Fruit fly (Drosophila melanogaster) whole organism, wandering third instar larva: ENCODE measurements around the gene CG14694.

Source experiments
- Abd-B ChIP-seq: fragments of >200 bp; optimal IDR thresholded peaks from 2 replicates; lab custom pipeline; 2017; ENCODE audit warnings: missing biosample characterization, missing genetic modification characterization
- CG32264 ChIP-seq: fragments of 200-800 bp; sonication (Bioruptor generic); optimal IDR thresholded peaks from 2 replicates; lab custom pipeline; 2016; ENCODE audit warnings: missing biosample characterization, missing genetic modification characterization
- CG9705 ChIP-seq: fragments of 200-800 bp; sonication (Bioruptor generic); optimal IDR thresholded peaks from 2 replicates; lab custom pipeline; 2018; ENCODE audit warnings: missing biosample characterization, mild to moderate bottlenecking, missing genetic modification characterization
- CrebA ChIP-seq: fragments of 200-800 bp; sonication (Bioruptor generic); optimal IDR thresholded peaks from 2 replicates; lab custom pipeline; 2016; ENCODE audit warnings: missing biosample characterization, mild to moderate bottlenecking, missing genetic modification characterization, borderline replicate concordance
- Dfd ChIP-seq: fragments of >200 bp; optimal IDR thresholded peaks from 2 replicates; lab custom pipeline; 2017; ENCODE audit warnings: missing biosample characterization, missing genetic modification characterization
- Dif ChIP-seq: fragments of 200-275, 200-300 bp; sonication (Bioruptor generic); optimal IDR thresholded peaks from 2 replicates; lab custom pipeline; 2018; ENCODE audit warnings: missing biosample characterization, missing genetic modification characterization; ENCODE audit not compliant: partially characterized antibody
- GATAd ChIP-seq: sonication (Bioruptor generic); optimal IDR thresholded peaks from 2 replicates; lab custom pipeline; 2016; ENCODE audit warnings: missing biosample characterization, missing genetic modification characterization
- HLH106 ChIP-seq: fragments of 200-800 bp; optimal IDR thresholded peaks from 3 replicates; lab custom pipeline; 2019; ENCODE audit warnings: missing biosample characterization, mild to moderate bottlenecking, missing genetic modification characterization, moderate library complexity
- Hnf4 ChIP-seq: fragments of 200-800 bp; sonication (Bioruptor generic); optimal IDR thresholded peaks from 2 replicates; lab custom pipeline; 2016; ENCODE audit warnings: missing biosample characterization, mild to moderate bottlenecking, missing genetic modification characterization
- Hr78 ChIP-seq: fragments of >200 bp; optimal IDR thresholded peaks from 2 replicates; lab custom pipeline; 2017; ENCODE audit warnings: missing biosample characterization, missing genetic modification characterization
- Hr83 ChIP-seq: fragments of 200-300 bp; sonication (Bioruptor generic); optimal IDR thresholded peaks from 2 replicates; lab custom pipeline; 2016; ENCODE audit warnings: missing biosample characterization, mild to moderate bottlenecking, missing genetic modification characterization, moderate library complexity; ENCODE audit not compliant: poor library complexity, severe bottlenecking
- Jra ChIP-seq: sonication (Bioruptor generic); optimal IDR thresholded peaks from 2 replicates; lab custom pipeline; 2016; ENCODE audit warnings: missing biosample characterization, missing genetic modification characterization
- Mio ChIP-seq: sonication (Bioruptor generic); optimal IDR thresholded peaks from 2 replicates; lab custom pipeline; 2016; ENCODE audit warnings: missing biosample characterization, missing genetic modification characterization
- Myc ChIP-seq: fragments of >200 bp; optimal IDR thresholded peaks from 2 replicates; lab custom pipeline; 2017
- N ChIP-seq: fragments of >200 bp; optimal IDR thresholded peaks from 2 replicates; lab custom pipeline; 2018; ENCODE audit warnings: missing biosample characterization, missing external identifiers, missing genetic modification characterization
- OdsH ChIP-seq: fragments of 200-800 bp; sonication (Bioruptor generic); optimal IDR thresholded peaks from 2 replicates; lab custom pipeline; 2016; ENCODE audit warnings: missing biosample characterization, mild to moderate bottlenecking, missing genetic modification characterization
- Rel ChIP-seq, 2 experiments: fragments of 200-800 bp; sonication (Bioruptor generic) in 1 of 2; optimal IDR thresholded peaks; 2 replicates in 1 of 2; 3 replicates in 1 of 2; lab custom pipeline; 2016 to 2019; ENCODE audit warnings: mild to moderate bottlenecking in 2 of 2, missing biosample characterization in 2 of 2, missing genetic modification characterization in 2 of 2, moderate library complexity in 1 of 2
- Sp1 ChIP-seq: fragments of 200-800 bp; sonication (Bioruptor generic); optimal IDR thresholded peaks from 3 replicates; lab custom pipeline; 2019; ENCODE audit warnings: missing biosample characterization, mild to moderate bottlenecking, missing genetic modification characterization, moderate library complexity
- Vsx2 ChIP-seq: fragments of 200-300, 225-300 bp; sonication (Bioruptor generic); optimal IDR thresholded peaks from 2 replicates; lab custom pipeline; 2018; ENCODE audit warnings: missing biosample characterization, missing genetic modification characterization; ENCODE audit not compliant: partially characterized antibody
- br ChIP-seq: fragments of 200-800 bp; sonication (Bioruptor generic); optimal IDR thresholded peaks from 2 replicates; lab custom pipeline; 2016; ENCODE audit warnings: missing biosample characterization, missing genetic modification characterization
- brk ChIP-seq: fragments of 200-800 bp; sonication (Bioruptor generic); optimal IDR thresholded peaks from 2 replicates; lab custom pipeline; 2016; ENCODE audit warnings: missing biosample characterization, mild to moderate bottlenecking, missing genetic modification characterization
- dl ChIP-seq, 2 experiments: fragments of 175-275, 200-275 bp in 1 of 2; fragments of 200-275 bp in 1 of 2; sonication (Bioruptor generic); optimal IDR thresholded peaks; lab custom pipeline; 2018; ENCODE audit warnings: mild to moderate bottlenecking in 2 of 2, missing biosample characterization in 2 of 2, missing genetic modification characterization in 2 of 2, moderate library complexity in 2 of 2; ENCODE audit not compliant: partially characterized antibody in 2 of 2, insufficient read depth in 1 of 2
- dmrt93B ChIP-seq: fragments of 200-800 bp; sonication (Bioruptor generic); optimal IDR thresholded peaks from 2 replicates; lab custom pipeline; 2018; ENCODE audit warnings: missing biosample characterization, mild to moderate bottlenecking, missing genetic modification characterization
- dsf ChIP-seq: sonication (Bioruptor generic); optimal IDR thresholded peaks from 2 replicates; lab custom pipeline; 2016; ENCODE audit warnings: missing biosample characterization, missing genetic modification characterization, borderline replicate concordance
- ey ChIP-seq: fragments of 200-800 bp; sonication (Bioruptor generic); optimal IDR thresholded peaks from 2 replicates; lab custom pipeline; 2016; ENCODE audit warnings: missing biosample characterization, missing genetic modification characterization
- foxo ChIP-seq, 2 experiments: fragments of 200-800 bp; sonication (Bioruptor generic); optimal IDR thresholded peaks; 2 replicates in 1 of 2; 3 replicates in 1 of 2; lab custom pipeline; 2016 to 2017; ENCODE audit warnings: missing biosample characterization in 2 of 2, missing genetic modification characterization in 2 of 2
- fru ChIP-seq: fragments of 200-800 bp; sonication (Bioruptor generic); optimal IDR thresholded peaks from 3 replicates; lab custom pipeline; 2016; ENCODE audit warnings: missing biosample characterization, mild to moderate bottlenecking, missing genetic modification characterization
- h ChIP-seq: fragments of 200-800 bp; sonication (Bioruptor generic); optimal IDR thresholded peaks from 3 replicates; lab custom pipeline; 2016; ENCODE audit warnings: missing biosample characterization, mild to moderate bottlenecking, missing genetic modification characterization
- jim ChIP-seq: fragments of 175-275, 200-325 bp; sonication (Bioruptor generic); optimal IDR thresholded peaks from 2 replicates; lab custom pipeline; 2016; ENCODE audit warnings: missing biosample characterization, mild to moderate bottlenecking, missing genetic modification characterization
- lola ChIP-seq: fragments of >200 bp; optimal IDR thresholded peaks from 2 replicates; lab custom pipeline; 2017; ENCODE audit warnings: missing biosample characterization, missing genetic modification characterization
- psq ChIP-seq: fragments of 200-800 bp; sonication (Bioruptor generic); optimal IDR thresholded peaks from 3 replicates; lab custom pipeline; 2017; ENCODE audit warnings: missing biosample characterization, mild to moderate bottlenecking, missing genetic modification characterization, moderate library complexity
- rgr ChIP-seq: fragments of 200-800 bp; sonication (Bioruptor generic); optimal IDR thresholded peaks from 3 replicates; lab custom pipeline; 2016; ENCODE audit warnings: missing biosample characterization, mild to moderate bottlenecking, missing genetic modification characterization
- sage ChIP-seq: fragments of 200-800 bp; sonication (Bioruptor generic); optimal IDR thresholded peaks from 2 replicates; lab custom pipeline; 2016; ENCODE audit warnings: missing biosample characterization, mild to moderate bottlenecking, missing genetic modification characterization
- sv ChIP-seq: fragments of 200-800 bp; sonication (Bioruptor generic); optimal IDR thresholded peaks from 3 replicates; lab custom pipeline; 2016; ENCODE audit warnings: missing biosample characterization, missing genetic modification characterization
- tai ChIP-seq: sonication (Bioruptor generic); optimal IDR thresholded peaks from 2 replicates; lab custom pipeline; 2016; ENCODE audit warnings: missing biosample characterization, missing genetic modification characterization
- woc ChIP-seq: sonication (Bioruptor generic); optimal IDR thresholded peaks from 2 replicates; lab custom pipeline; 2016; ENCODE audit warnings: missing biosample characterization, mild to moderate bottlenecking, missing genetic modification characterization

CG14694 gene

dm6 chr3R:10836924-10837323 is 22.7 kb downstream of the CG14694 start:
- TF ChIP-seq Hnf4 (GFP tag; lab: Kevin White, UChicago), result no peak
- no peak for TF ChIP-seq br (GFP tag; lab: Kevin White, UChicago)
- TF ChIP-seq rgr, result no peak
- TF ChIP-seq Dfd (GFP tag; lab: Kevin White, UChicago), result no peak
- TF ChIP-seq N (GFP tag; lab: Kevin White, UChicago), result no peak
- no peak for TF ChIP-seq foxo (GFP tag; optimal IDR thresholded peaks at IDR 0.05; lab: Kevin White, UChicago)
- no peak for TF ChIP-seq dmrt93B (GFP tag; lab: Kevin White, UChicago)
- TF ChIP-seq h (GFP tag; lab: Kevin White, UChicago), result no peak
- no peak for TF ChIP-seq Mio (GFP tag; lab: Kevin White, UChicago)
- TF ChIP-seq psq, result no peak

dm6 chr3R:10834893-10835292 is 24.7 kb downstream of the CG14694 start:
- TF ChIP-seq brk (GFP tag; lab: Kevin White, UChicago), result peak; percentile 95
- TF ChIP-seq dmrt93B (GFP tag; lab: Kevin White, UChicago), result peak; percentile 89
- TF ChIP-seq Hr78 (GFP tag; lab: Kevin White, UChicago), result no peak
- peak; percentile 92 for TF ChIP-seq psq
- TF ChIP-seq Hnf4 (GFP tag; lab: Kevin White, UChicago), result peak; percentile 90
- no peak for TF ChIP-seq GATAd (GFP tag; lab: Kevin White, UChicago)
- TF ChIP-seq Rel (GFP tag; optimal IDR thresholded peaks at IDR 0.05; lab: Kevin White, UChicago), result peak; percentile 90
- peak; percentile 70 for TF ChIP-seq Rel (tag; optimal IDR thresholded peaks at IDR 0.05; lab: Kevin White, UChicago)
- TF ChIP-seq OdsH (GFP tag; lab: Kevin White, UChicago), result peak; percentile 96
- peak; percentile 89 for TF ChIP-seq CrebA (GFP tag; lab: Kevin White, UChicago)
- TF ChIP-seq HLH106 (tag; lab: Kevin White, UChicago), result peak; percentile 96
- peak; percentile 75 for TF ChIP-seq tai (GFP tag; lab: Kevin White, UChicago)
- TF ChIP-seq Myc (lab: Kevin White, UChicago), result no peak
- no peak for TF ChIP-seq Dfd (GFP tag; lab: Kevin White, UChicago)
- peak; percentile 90 for TF ChIP-seq ey (GFP tag; lab: Kevin White, UChicago)
- TF ChIP-seq fru (GFP tag; lab: Kevin White, UChicago), result peak; percentile 96
- TF ChIP-seq dsf (GFP tag; lab: Kevin White, UChicago), result peak; percentile 57
- no peak for TF ChIP-seq Dif (GFP tag; lab: Kevin White, UChicago)
- TF ChIP-seq CG9705 (GFP tag; lab: Kevin White, UChicago), result peak; percentile 90
- peak; percentile 95 for TF ChIP-seq sage (GFP tag; lab: Kevin White, UChicago)
- no peak for TF ChIP-seq dl (GFP tag; optimal IDR thresholded peaks at IDR 0.05; lab: Kevin White, UChicago; ENCODE audit: insufficient read depth in 1 of 2, partially characterized antibody in 2 of 2)
- peak; percentile 97 for TF ChIP-seq Sp1 (GFP tag; lab: Kevin White, UChicago)
- peak; percentile 63 for TF ChIP-seq Hr83 (GFP tag; lab: Kevin White, UChicago)
- no peak for TF ChIP-seq Mio (GFP tag; lab: Kevin White, UChicago)
- peak; percentile 86 for TF ChIP-seq CG32264 (GFP tag; lab: Kevin White, UChicago)
- peak; percentile 92 for TF ChIP-seq woc
- TF ChIP-seq Abd-B (GFP tag; lab: Kevin White, UChicago), result no peak
- no peak for TF ChIP-seq lola
- no peak for TF ChIP-seq sv (GFP tag; lab: Kevin White, UChicago)
- TF ChIP-seq N (GFP tag; lab: Kevin White, UChicago), result no peak
- TF ChIP-seq Vsx2 (GFP tag; lab: Kevin White, UChicago), result peak; percentile 6
- TF ChIP-seq rgr, result peak; percentile 95
- peak; percentile 97 for TF ChIP-seq h (GFP tag; lab: Kevin White, UChicago)
- peak; percentile 94 for TF ChIP-seq br (GFP tag; lab: Kevin White, UChicago)
- TF ChIP-seq jim (GFP tag; lab: Kevin White, UChicago), result no peak
- peak; percentile 79 for TF ChIP-seq Jra (GFP tag; lab: Kevin White, UChicago)
- TF ChIP-seq foxo (GFP tag; optimal IDR thresholded peaks at IDR 0.05; lab: Kevin White, UChicago), result peak; percentile 67 to 97
